Worm (Caenorhabditis elegans) whole organism, young adult: ENCODE results near the gene moc-2.

Experiments used
- B0019.2 ChIP-seq: fragments of 200-800 bp; sonication (Bioruptor generic); conservative IDR thresholded peaks from 2 replicates; pipeline ENCODE4 v1.3.6; 2022; ENCODE audit warnings: missing genetic modification reagents, missing genetic modification characterization, missing compliant biosample characterization
- B0261.1 ChIP-seq: sonication (generic microtip); optimal IDR thresholded peaks from 2 replicates; lab custom pipeline; 2016; ENCODE audit warnings: mild to moderate bottlenecking, missing genetic modification characterization, moderate library complexity, missing compliant biosample characterization
- C06A6.2 ChIP-seq: fragments of 200-800 bp; sonication (Bioruptor generic); conservative IDR thresholded peaks from 2 replicates; pipeline ENCODE4 v1.3.6; 2022; ENCODE audit warnings: missing genetic modification characterization, missing compliant biosample characterization
- C17E4.6 ChIP-seq: fragments of 200-800 bp; sonication (Bioruptor generic); IDR thresholded peaks from 2 replicates; pipeline ENCODE4 v1.3.6; 2022; ENCODE audit warnings: missing genetic modification reagents, missing genetic modification characterization, missing compliant biosample characterization
- D2030.7 ChIP-seq: fragments of 200-800 bp; sonication (Bioruptor generic); IDR thresholded peaks from 2 replicates; pipeline ENCODE4 v1.3.6; 2022; ENCODE audit warnings: missing genetic modification reagents, missing genetic modification characterization, missing compliant biosample characterization
- F23B12.7 ChIP-seq: sonication (generic microtip); optimal IDR thresholded peaks from 2 replicates; lab custom pipeline; 2017; ENCODE audit warnings: missing genetic modification characterization, mild to moderate bottlenecking, missing compliant biosample characterization, antibody characterized with exemption, moderate library complexity; ENCODE audit not compliant: insufficient read depth
- F33H1.4 ChIP-seq: fragments of 200-800 bp; sonication (Bioruptor generic); IDR thresholded peaks from 2 replicates; pipeline ENCODE4 v1.3.6; 2022; ENCODE audit warnings: missing genetic modification reagents, missing genetic modification characterization, missing compliant biosample characterization
- F49E8.2 ChIP-seq: sonication (generic microtip); optimal IDR thresholded peaks from 3 replicates; lab custom pipeline; 2017; ENCODE audit warnings: missing genetic modification characterization, mild to moderate bottlenecking, missing compliant biosample characterization, antibody characterized with exemption, moderate library complexity; ENCODE audit not compliant: insufficient read depth
- F57A8.1 ChIP-seq: fragments of 200-800 bp; sonication (Bioruptor generic); optimal IDR thresholded peaks from 2 replicates; lab custom pipeline; 2018; ENCODE audit warnings: mild to moderate bottlenecking, missing genetic modification characterization, moderate library complexity, missing compliant biosample characterization
- K11D2.4 ChIP-seq: fragments of 200-800 bp; sonication (Bioruptor generic); IDR thresholded peaks from 2 replicates; pipeline ENCODE4 v1.3.6; 2022; ENCODE audit warnings: missing genetic modification reagents, missing genetic modification characterization, missing compliant biosample characterization
- Y56A3A.18 ChIP-seq: fragments of 200-800 bp; sonication (Bioruptor generic); IDR thresholded peaks from 2 replicates; pipeline ENCODE4 v1.3.6; 2022; ENCODE audit warnings: missing genetic modification reagents, missing genetic modification characterization, missing compliant biosample characterization
- Y67H2A.10 ChIP-seq: fragments of 200-800 bp; sonication (Bioruptor generic); conservative IDR thresholded peaks from 2 replicates; pipeline ENCODE4 v1.3.6; 2022; ENCODE audit warnings: missing genetic modification reagents, missing genetic modification characterization, missing compliant biosample characterization
- Y79H2A.3 ChIP-seq: fragments of 200-800 bp; sonication (Bioruptor generic); conservative IDR thresholded peaks from 2 replicates; pipeline ENCODE4 v1.3.6; 2022; ENCODE audit warnings: missing genetic modification reagents, missing genetic modification characterization, missing compliant biosample characterization
- aptf-2 ChIP-seq: fragments of 200-800 bp; sonication (Bioruptor generic); conservative IDR thresholded peaks from 2 replicates; pipeline ENCODE4 v1.3.6; 2022; ENCODE audit warnings: missing genetic modification reagents, missing genetic modification characterization, missing compliant biosample characterization
- aptf-3 ChIP-seq: fragments of 200-800 bp; sonication (Bioruptor generic); IDR thresholded peaks from 2 replicates; pipeline ENCODE4 v1.3.6; 2022; ENCODE audit warnings: missing genetic modification characterization, missing compliant biosample characterization
- atf-7 ChIP-seq: sonication (generic microtip); optimal IDR thresholded peaks from 2 replicates; lab custom pipeline; 2017; ENCODE audit warnings: mild to moderate bottlenecking, missing genetic modification characterization, missing compliant biosample characterization
- attf-5 ChIP-seq: fragments of 200-800 bp; sonication (Bioruptor generic); optimal IDR thresholded peaks from 2 replicates; lab custom pipeline; 2018; ENCODE audit warnings: mild to moderate bottlenecking, missing genetic modification characterization, missing compliant biosample characterization
- attf-6 ChIP-seq: fragments of 200-800 bp; sonication (Bioruptor generic); IDR thresholded peaks from 2 replicates; pipeline ENCODE4 v1.3.6; 2022; ENCODE audit warnings: missing genetic modification reagents, missing genetic modification characterization, missing compliant biosample characterization
- cebp-2 ChIP-seq: fragments of 200-800 bp; sonication (Bioruptor generic); IDR thresholded peaks from 2 replicates; pipeline ENCODE4 v1.3.6; 2022; ENCODE audit warnings: missing genetic modification characterization, missing compliant biosample characterization
- ceh-40 ChIP-seq: fragments of 200-800 bp; sonication (Bioruptor generic); IDR thresholded peaks from 2 replicates; pipeline ENCODE4 v1.3.6; 2022; ENCODE audit warnings: missing genetic modification characterization, missing compliant biosample characterization
- chd-7 ChIP-seq: sonication (generic microtip); optimal IDR thresholded peaks from 2 replicates; lab custom pipeline; 2016; ENCODE audit warnings: mild to moderate bottlenecking, missing genetic modification characterization, moderate library complexity, missing compliant biosample characterization
- dpl-1 ChIP-seq: fragments of 150-350 bp; optimal IDR thresholded peaks from 2 replicates; lab custom pipeline; 2014; ENCODE audit warnings: missing biosample characterization, missing genetic modification reagents, missing genetic modification characterization
- efl-1 ChIP-seq: fragments of 150-350 bp; optimal IDR thresholded peaks from 2 replicates; lab custom pipeline; 2014; ENCODE audit warnings: missing biosample characterization, missing genetic modification reagents, missing genetic modification characterization
- egl-44 ChIP-seq: fragments of 200-800 bp; sonication (Bioruptor generic); IDR thresholded peaks from 2 replicates; pipeline ENCODE4 v1.3.6; 2022; ENCODE audit warnings: missing genetic modification reagents, missing genetic modification characterization, missing compliant biosample characterization
- ekl-4 ChIP-seq: fragments of 200-800 bp; sonication (Bioruptor generic); IDR thresholded peaks from 2 replicates; pipeline ENCODE4 v1.3.6; 2022; ENCODE audit warnings: missing genetic modification reagents, missing genetic modification characterization, missing compliant biosample characterization
- ets-4 ChIP-seq: fragments of 200-800 bp; sonication (Bioruptor generic); optimal IDR thresholded peaks from 2 replicates; lab custom pipeline; 2018; ENCODE audit warnings: mild to moderate bottlenecking, missing genetic modification characterization, missing compliant biosample characterization
- gei-17 ChIP-seq: fragments of 200-800 bp; sonication (Bioruptor generic); optimal IDR thresholded peaks from 2 replicates; lab custom pipeline; 2018; ENCODE audit warnings: mild to moderate bottlenecking, missing genetic modification characterization, missing compliant biosample characterization
- hmg-1.2 ChIP-seq: fragments of 200-800 bp; sonication (Bioruptor generic); IDR thresholded peaks from 2 replicates; pipeline ENCODE4 v1.3.6; 2022; ENCODE audit warnings: missing genetic modification reagents, missing genetic modification characterization, missing compliant biosample characterization
- hmg-20 ChIP-seq: fragments of 200-800 bp; sonication (Bioruptor generic); IDR thresholded peaks from 2 replicates; pipeline ENCODE4 v1.3.6; 2022; ENCODE audit warnings: missing genetic modification reagents, missing genetic modification characterization, missing compliant biosample characterization
- lin-35 ChIP-seq, 3 experiments: fragments of 150-350 bp in 2 of 3; sonication (generic microtip) in 1 of 3; optimal IDR thresholded peaks; 2 replicates each; lab custom pipeline; 2014 to 2018; ENCODE audit warnings: missing biosample characterization in 3 of 3, missing genetic modification characterization in 3 of 3, missing genetic modification reagents in 3 of 3
- lin-40 ChIP-seq: sonication (generic microtip); optimal IDR thresholded peaks from 2 replicates; lab custom pipeline; 2016; ENCODE audit warnings: missing genetic modification characterization, mild to moderate bottlenecking, missing compliant biosample characterization, missing genotype, missing genetic modification reagents
- lin-54 ChIP-seq: fragments of 200-800 bp; sonication (Bioruptor generic); optimal IDR thresholded peaks from 2 replicates; lab custom pipeline; 2018; ENCODE audit warnings: mild to moderate bottlenecking, missing genetic modification characterization, missing compliant biosample characterization
- lir-1 ChIP-seq: fragments of 200-800 bp; sonication (Bioruptor generic); conservative IDR thresholded peaks from 2 replicates; pipeline ENCODE4 v1.3.6; 2022; ENCODE audit warnings: missing genetic modification reagents, missing genetic modification characterization, missing compliant biosample characterization
- lsy-27 ChIP-seq: sonication (generic microtip); optimal IDR thresholded peaks from 2 replicates; lab custom pipeline; 2017; ENCODE audit warnings: missing genetic modification characterization, mild to moderate bottlenecking, missing compliant biosample characterization, antibody characterized with exemption, missing genotype, borderline replicate concordance; ENCODE audit not compliant: insufficient read depth
- madf-3 ChIP-seq: fragments of 200-800 bp; sonication (Bioruptor generic); IDR thresholded peaks from 2 replicates; pipeline ENCODE4 v1.3.6; 2022; ENCODE audit warnings: missing genetic modification reagents, missing genetic modification characterization, missing compliant biosample characterization
- nfya-1 ChIP-seq: sonication (generic microtip); optimal IDR thresholded peaks from 2 replicates; lab custom pipeline; 2017; ENCODE audit warnings: antibody characterized with exemption, missing compliant biosample characterization, missing genetic modification characterization, borderline replicate concordance; ENCODE audit not compliant: insufficient read depth
- nfya-2 ChIP-seq: fragments of 200-800 bp; sonication (Bioruptor generic); IDR thresholded peaks from 2 replicates; pipeline ENCODE4 v1.3.6; 2022; ENCODE audit warnings: missing genetic modification reagents, missing genetic modification characterization, missing compliant biosample characterization
- nhr-80 ChIP-seq: sonication (generic microtip); optimal IDR thresholded peaks from 2 replicates; lab custom pipeline; 2016; ENCODE audit warnings: missing genetic modification characterization, missing compliant biosample characterization
- pha-4 ChIP-seq: fragments of 150-350 bp; sonication (generic microtip); optimal IDR thresholded peaks from 2 replicates; lab custom pipeline; 2014; ENCODE audit warnings: missing biosample characterization, missing genetic modification reagents, missing genetic modification characterization
- repo-1 ChIP-seq: sonication (generic microtip); optimal IDR thresholded peaks from 2 replicates; lab custom pipeline; 2017; ENCODE audit warnings: mild to moderate bottlenecking, missing genetic modification characterization, missing compliant biosample characterization
- snpc-1.1 ChIP-seq: sonication (generic microtip); optimal IDR thresholded peaks from 2 replicates; lab custom pipeline; 2017; ENCODE audit warnings: missing genetic modification characterization, mild to moderate bottlenecking, missing compliant biosample characterization, antibody characterized with exemption, moderate library complexity, missing genotype, missing genetic modification reagents; ENCODE audit not compliant: insufficient read depth
- snpc-4 ChIP-seq, 5 experiments: fragments of 150-350 bp in 1 of 5; sonication (generic microtip) in 4 of 5; optimal IDR thresholded peaks; 2 replicates each; lab custom pipeline; 2014 to 2018; ENCODE audit warnings: missing genetic modification characterization in 5 of 5, missing biosample characterization in 3 of 5, antibody characterized with exemption in 2 of 5, mild to moderate bottlenecking in 2 of 5, missing compliant biosample characterization in 2 of 5, missing genotype in 2 of 5, moderate library complexity in 2 of 5, missing genetic modification reagents in 1 of 5
- sptf-2 ChIP-seq: fragments of 200-800 bp; sonication (Bioruptor generic); optimal IDR thresholded peaks from 2 replicates; lab custom pipeline; 2018; ENCODE audit warnings: mild to moderate bottlenecking, missing genetic modification characterization, missing compliant biosample characterization
- zfh-2 ChIP-seq: fragments of 200-800 bp; sonication (Bioruptor generic); conservative IDR thresholded peaks from 2 replicates; pipeline ENCODE4 v1.3.6; 2022; ENCODE audit warnings: missing genetic modification reagents, missing genetic modification characterization, missing compliant biosample characterization
- ztf-25 ChIP-seq: fragments of 200-800 bp; sonication (Bioruptor generic); IDR thresholded peaks from 2 replicates; pipeline ENCODE4 v1.3.6; 2022; ENCODE audit warnings: missing genetic modification reagents, missing genetic modification characterization, missing compliant biosample characterization
- ztf-6 ChIP-seq: fragments of 200-800 bp; sonication (Bioruptor generic); IDR thresholded peaks from 2 replicates; pipeline ENCODE4 v1.3.6; 2022; ENCODE audit warnings: missing genetic modification reagents, missing genetic modification characterization, missing compliant biosample characterization

moc-2 gene

DNA sequence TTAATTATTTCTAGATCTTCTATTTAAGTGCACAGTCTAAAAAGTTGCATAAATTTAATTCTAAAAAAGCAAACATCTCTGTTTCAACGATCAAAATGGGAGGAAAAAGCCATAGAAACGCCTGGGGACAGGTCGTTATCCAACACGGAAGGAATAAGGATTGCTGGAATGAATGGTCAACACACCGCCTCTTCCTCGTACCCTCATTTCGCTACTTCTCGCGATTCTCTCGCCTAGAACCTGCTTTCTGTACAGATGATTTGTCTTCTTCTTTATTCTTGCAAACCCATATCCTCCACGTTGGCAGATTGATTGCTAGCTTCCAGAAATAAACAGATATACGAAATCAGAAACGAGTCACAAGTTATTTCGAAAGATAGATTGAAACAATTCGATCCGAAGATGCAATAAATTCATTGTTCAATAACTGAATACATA, 10.9 kb upstream of the moc-2 start, which contains the start of gene dpy-11 (continued):
- TF ChIP-seq snpc-1.1 (tag; lab: Kevin White, UChicago) (no peak), F33H1.4 (GFP tag; lab: Robert Waterston, UW) (no peak), B0261.1 (tag; lab: Kevin White, UChicago) (no peak), repo-1 (tag; lab: Kevin White, UChicago) (peak; percentile 93), Y56A3A.18 (no peak; the same call in none of the 2 replicates), atf-7 (tag; lab: Kevin White, UChicago) (peak; percentile 55), egl-44 (GFP tag; lab: Robert Waterston, UW) (peak; percentile 25; the same call in 1 of the 2 replicates), ceh-40 (no peak), ztf-6 (no peak), K11D2.4 (GFP tag; lab: Robert Waterston, UW) (peak; percentile 58; the same call in 1 of the 2 replicates), D2030.7 (GFP tag; lab: Robert Waterston, UW) (no peak), nfya-1 (tag; lab: Kevin White, UChicago) (no peak), F23B12.7 (tag; lab: Kevin White, UChicago) (no peak), C06A6.2 (GFP tag; lab: Robert Waterston, UW) (no peak), lin-40 (peak; percentile 33), C17E4.6 (GFP tag; lab: Robert Waterston, UW) (no peak), aptf-2 (GFP tag; lab: Robert Waterston, UW) (no peak), attf-6 (GFP tag; lab: Robert Waterston, UW) (no peak; the same call in 1 of the 2 replicates), ets-4 (GFP tag; lab: Kevin White, UChicago) (peak; percentile 30), aptf-3 (GFP tag; lab: Robert Waterston, UW) (0 out of 2 replicates have a peak, but pooled peaks have one; percentile 80), hmg-20 (peak; percentile 23; the same call in 1 of the 2 replicates), dpl-1 (GFP tag; lab: Kevin White, UChicago) (no peak), B0019.2 (GFP tag; lab: Robert Waterston, UW) (no peak), attf-5 (GFP tag; lab: Kevin White, UChicago) (peak; percentile 23), ztf-25 (GFP tag; lab: Robert Waterston, UW) (no peak), Y67H2A.10 (GFP tag; lab: Robert Waterston, UW) (no peak), lin-35 (GFP tag; optimal IDR thresholded peaks at IDR 0.05; lab: Kevin White, UChicago) (peak in 1 of 3 experiments; percentile 59), F49E8.2 (no peak), cebp-2 (GFP tag; lab: Robert Waterston, UW) (peak; percentile 78; the same call in 1 of the 2 replicates), lsy-27 (tag; lab: Kevin White, UChicago) (no peak), pha-4 (no peak), Y79H2A.3 (GFP tag; lab: Robert Waterston, UW) (no peak), sptf-2 (no peak), efl-1 (no peak), F57A8.1 (GFP tag; lab: Kevin White, UChicago) (no peak), madf-3 (GFP tag; lab: Robert Waterston, UW) (peak; percentile 80), zfh-2 (GFP tag; lab: Robert Waterston, UW) (no peak), lin-54 (peak; percentile 28), gei-17 (GFP tag; lab: Kevin White, UChicago) (peak; percentile 25), lir-1 (GFP tag; lab: Robert Waterston, UW) (no peak), snpc-4 (GFP tag; optimal IDR thresholded peaks at IDR 0.05; lab: Kevin White, UChicago) (peak; percentile 21), snpc-4 (tag; optimal IDR thresholded peaks at IDR 0.05; lab: Kevin White, UChicago) (peak in 2 of 4 experiments; percentile 9 to 26), nhr-80 (no peak), ekl-4 (GFP tag; lab: Robert Waterston, UW) (peak; percentile 65), nfya-2 (GFP tag; lab: Robert Waterston, UW) (no peak), hmg-1.2 (GFP tag; lab: Robert Waterston, UW) (peak; percentile 51), chd-7 (tag; lab: Kevin White, UChicago) (peak; percentile 35)
